Worm (Caenorhabditis elegans): Measurements from ENCODE around the gene F36D3.14.

- no peak for TF ChIP-seq hmbx-1 (tag; optimal IDR thresholded peaks at IDR 0.05)
- no peak for TF ChIP-seq tra-4 (tag; optimal IDR thresholded peaks at IDR 0.05)
- no peak for TF ChIP-seq ama-1 (optimal IDR thresholded peaks at IDR 0.05)
- TF ChIP-seq tbx-11 (GFP tag; IDR thresholded peaks at IDR 0.05), result no peak
- TF ChIP-seq ets-7 (tag; optimal IDR thresholded peaks at IDR 0.05), result no peak
- no peak for TF ChIP-seq tbx-37 (GFP tag; conservative IDR thresholded peaks at IDR 0.05)
- no peak for TF ChIP-seq ceh-13 (GFP tag; optimal IDR thresholded peaks at IDR 0.05)
- TF ChIP-seq hmg-4 (GFP tag; optimal IDR thresholded peaks at IDR 0.05), result no peak
Observed at ce11 chrV:16503164-16503563, at the start of gene F36D3.14.
